Worm (Caenorhabditis elegans): ENCODE data around the gene F54D5.24.
A peak's percentile ranks its signal among the peaks of the same experiment; 100 is the strongest.

- TF ChIP-seq dmd-4 (tag; optimal IDR thresholded peaks at IDR 0.05; ENCODE audit: borderline replicate concordance): no peak
- no peak for TF ChIP-seq F13H6.1 (tag; optimal IDR thresholded peaks at IDR 0.05)
- TF ChIP-seq unc-42 (tag; optimal IDR thresholded peaks at IDR 0.05): peak; percentile 4
- TF ChIP-seq ama-1 (optimal IDR thresholded peaks at IDR 0.05): no peak
- no peak for TF ChIP-seq ceh-6 (GFP tag; optimal IDR thresholded peaks at IDR 0.05)
- no peak for TF ChIP-seq ref-2 (tag; optimal IDR thresholded peaks at IDR 0.05)
- TF ChIP-seq Y22D7AL.16 (tag; optimal IDR thresholded peaks at IDR 0.05): no peak
- TF ChIP-seq unc-86 (tag; optimal IDR thresholded peaks at IDR 0.05): no peak
- TF ChIP-seq ceh-18 (tag; optimal IDR thresholded peaks at IDR 0.05): no peak
- TF ChIP-seq pha-4 (tag; optimal IDR thresholded peaks at IDR 0.05): no peak
- no peak for TF ChIP-seq elt-2 (tag; optimal IDR thresholded peaks at IDR 0.05)
- TF ChIP-seq mec-3 (tag; optimal IDR thresholded peaks at IDR 0.05; ENCODE audit: borderline replicate concordance): no peak
Measured at ce11 chrII:11578327-11578726, 22.6 kb downstream of the F54D5.24 start, which contains the start of gene smc-6.
